Fruit fly (Drosophila melanogaster) whole organism, embryonic: ENCODE data around the gene Pif1.

Source experiments
- Adf1 ChIP-seq: fragments of 200-800 bp; sonication (Bioruptor generic); IDR thresholded peaks from 2 replicates; pipeline ENCODE4 v1.3.6; 2022; ENCODE audit warnings: missing biosample characterization, missing genetic modification characterization
- CG10267 ChIP-seq: fragments of 200-800 bp; sonication (Bioruptor generic); optimal IDR thresholded peaks from 2 replicates; lab custom pipeline; 2018; ENCODE audit warnings: missing biosample characterization, mild to moderate bottlenecking, missing genetic modification characterization, moderate library complexity
- CG14050 ChIP-seq: fragments of 200-800 bp; sonication (Bioruptor generic); IDR thresholded peaks from 3 replicates; pipeline ENCODE4 v1.3.6; 2022; ENCODE audit warnings: missing biosample characterization, missing genetic modification characterization
- CG1529 ChIP-seq: fragments of 200-800 bp; sonication (Bioruptor generic); optimal IDR thresholded peaks from 3 replicates; lab custom pipeline; 2018; ENCODE audit warnings: missing biosample characterization, missing genetic modification characterization
- CG15479 ChIP-seq: fragments of 200-800 bp; sonication (Bioruptor generic); optimal IDR thresholded peaks from 3 replicates; lab custom pipeline; 2019; ENCODE audit warnings: missing biosample characterization, mild to moderate bottlenecking, missing genetic modification characterization, moderate library complexity
- CG17186 ChIP-seq: fragments of 200-800 bp; sonication (Bioruptor generic); optimal IDR thresholded peaks from 3 replicates; lab custom pipeline; 2017; ENCODE audit warnings: missing biosample characterization, missing genetic modification reagents, missing genetic modification characterization
- CG17385 ChIP-seq: fragments of 200-800 bp; sonication (Bioruptor generic); optimal IDR thresholded peaks from 3 replicates; lab custom pipeline; 2018; ENCODE audit warnings: missing biosample characterization, mild to moderate bottlenecking, missing genetic modification characterization
- CG2202 ChIP-seq: fragments of 200-800 bp; sonication (Bioruptor generic); optimal IDR thresholded peaks from 2 replicates; lab custom pipeline; 2018; ENCODE audit warnings: missing biosample characterization, mild to moderate bottlenecking, missing genetic modification characterization
- CG3163 ChIP-seq: fragments of 200-800 bp; sonication (Bioruptor generic); optimal IDR thresholded peaks from 3 replicates; lab custom pipeline; 2016; ENCODE audit warnings: missing biosample characterization, missing genetic modification characterization
- CG32767 ChIP-seq: fragments of 200-800 bp; sonication (Bioruptor generic); IDR thresholded peaks from 2 replicates; pipeline ENCODE4 v1.3.6; 2022; ENCODE audit warnings: missing biosample characterization, missing genetic modification characterization
- CG6689 ChIP-seq: fragments of 200-800 bp; sonication (Bioruptor generic); IDR thresholded peaks from 2 replicates; pipeline ENCODE4 v1.3.6; 2022; ENCODE audit warnings: missing biosample characterization, missing genetic modification characterization
- CG8388 ChIP-seq: fragments of 200-800 bp; sonication (Bioruptor generic); optimal IDR thresholded peaks from 2 replicates; lab custom pipeline; 2019; ENCODE audit warnings: missing biosample characterization, mild to moderate bottlenecking, missing genetic modification characterization, moderate library complexity
- CG8944 ChIP-seq: fragments of 200-800 bp; sonication (Bioruptor generic); optimal IDR thresholded peaks from 3 replicates; lab custom pipeline; 2016; ENCODE audit warnings: missing biosample characterization, missing genetic modification characterization
- CG9215 ChIP-seq: fragments of 200-800 bp; sonication (Bioruptor generic); IDR thresholded peaks from 2 replicates; pipeline ENCODE4 v1.3.6; 2022; ENCODE audit warnings: missing biosample characterization, missing genetic modification characterization
- CG9727 ChIP-seq: fragments of 200-800 bp; sonication (Bioruptor generic); optimal IDR thresholded peaks from 3 replicates; lab custom pipeline; 2017; ENCODE audit warnings: missing biosample characterization, mild to moderate bottlenecking, missing genetic modification characterization
- D19A ChIP-seq: fragments of 200-800 bp; optimal IDR thresholded peaks from 3 replicates; lab custom pipeline; 2019; ENCODE audit warnings: missing biosample characterization, mild to moderate bottlenecking, missing genetic modification characterization, moderate library complexity
- Dp ChIP-seq: fragments of 200-800 bp; sonication (Bioruptor generic); optimal IDR thresholded peaks from 2 replicates; lab custom pipeline; 2018; ENCODE audit warnings: missing biosample characterization, mild to moderate bottlenecking, missing genetic modification characterization, moderate library complexity
- Fer1 ChIP-seq: fragments of 200-800 bp; sonication (Bioruptor generic); optimal IDR thresholded peaks from 2 replicates; lab custom pipeline; 2017; ENCODE audit warnings: missing biosample characterization, mild to moderate bottlenecking, missing genetic modification characterization
- Fer3 ChIP-seq: fragments of 200-800 bp; sonication (Bioruptor generic); optimal IDR thresholded peaks from 2 replicates; lab custom pipeline; 2018; ENCODE audit warnings: missing biosample characterization, mild to moderate bottlenecking, missing genetic modification characterization, moderate library complexity
- GATAe ChIP-seq: fragments of 200-800 bp; sonication (Bioruptor generic); conservative IDR thresholded peaks from 2 replicates; pipeline ENCODE4 v1.3.6; 2022; ENCODE audit warnings: missing biosample characterization, missing genetic modification characterization
- H15 ChIP-seq: fragments of 200-800 bp; sonication (Bioruptor generic); IDR thresholded peaks from 3 replicates; pipeline ENCODE4 v1.3.6; 2022; ENCODE audit warnings: missing biosample characterization, missing genetic modification characterization
- HLHmδ ChIP-seq: fragments of 200-800 bp; sonication (Bioruptor generic); optimal IDR thresholded peaks from 2 replicates; lab custom pipeline; 2018; ENCODE audit warnings: missing biosample characterization, mild to moderate bottlenecking, missing genetic modification characterization, moderate library complexity
- Lhr ChIP-seq: fragments of 200-800 bp; sonication (Bioruptor generic); optimal IDR thresholded peaks from 3 replicates; lab custom pipeline; 2017; ENCODE audit warnings: mild to moderate bottlenecking, missing biosample characterization, missing genetic modification reagents, missing genetic modification characterization
- Med ChIP-seq: fragments of 200-800 bp; sonication (Bioruptor generic); peaks from one replicate; lab custom pipeline; 2016; ENCODE audit warnings: missing biosample characterization, missing genetic modification characterization, mild to moderate bottlenecking, inconsistent platforms, moderate library complexity
- NfI ChIP-seq: fragments of 200-800 bp; sonication (Bioruptor generic); optimal IDR thresholded peaks from 3 replicates; lab custom pipeline; 2018; ENCODE audit warnings: missing biosample characterization, mild to moderate bottlenecking, missing genetic modification characterization, moderate library complexity
- Ptx1 ChIP-seq: fragments of 200-800 bp; sonication (Bioruptor generic); IDR thresholded peaks from 2 replicates; pipeline ENCODE4 v1.3.6; 2022; ENCODE audit warnings: missing biosample characterization, missing genetic modification characterization
- Ravus ChIP-seq: fragments of 200-800 bp; sonication (Bioruptor generic); IDR thresholded peaks from 2 replicates; pipeline ENCODE4 v1.3.6; 2022; ENCODE audit warnings: missing biosample characterization, missing genetic modification characterization
- Scr ChIP-seq: fragments of 200-800 bp; sonication (Bioruptor generic); IDR thresholded peaks from 2 replicates; pipeline ENCODE4 v1.3.6; 2022; ENCODE audit warnings: missing biosample characterization, missing genetic modification characterization; ENCODE audit not compliant: partially characterized antibody
- Stat92E ChIP-seq, 3 experiments: fragments of >200 bp in 2 of 3; fragments of 200-800 bp in 1 of 3; sonication (Bioruptor generic) in 1 of 3; optimal IDR thresholded peaks; 2 replicates each; lab custom pipeline; 2017 to 2019; ENCODE audit warnings: missing biosample characterization in 3 of 3, missing genetic modification characterization in 3 of 3, mild to moderate bottlenecking in 1 of 3, moderate library complexity in 1 of 3
- bcd ChIP-seq: fragments of 200-800 bp; sonication (Bioruptor generic); optimal IDR thresholded peaks from 2 replicates; lab custom pipeline; 2017; ENCODE audit warnings: missing biosample characterization, mild to moderate bottlenecking, missing genetic modification characterization
- croc ChIP-seq: fragments of 200-800 bp; sonication (Bioruptor generic); conservative IDR thresholded peaks from 3 replicates; pipeline ENCODE4 v1.3.6; 2022; ENCODE audit warnings: missing biosample characterization, missing genetic modification characterization
- crol ChIP-seq: fragments of 200-800 bp; sonication (Bioruptor generic); IDR thresholded peaks from 2 replicates; pipeline ENCODE4 v1.3.6; 2022; ENCODE audit warnings: missing biosample characterization, missing genetic modification characterization
- disco-r ChIP-seq: fragments of 200-800 bp; sonication (Bioruptor generic); optimal IDR thresholded peaks from 2 replicates; lab custom pipeline; 2016; ENCODE audit warnings: missing biosample characterization, missing genetic modification characterization
- dmrt11E ChIP-seq: fragments of 200-800 bp; sonication (Bioruptor generic); optimal IDR thresholded peaks from 3 replicates; lab custom pipeline; 2018; ENCODE audit warnings: missing biosample characterization, mild to moderate bottlenecking, missing genetic modification characterization, moderate library complexity
- eyg ChIP-seq: fragments of 200-800 bp; sonication (Bioruptor generic); optimal IDR thresholded peaks from 3 replicates; lab custom pipeline; 2016; ENCODE audit warnings: missing biosample characterization, missing genetic modification characterization
- fd102C ChIP-seq: fragments of 200-800 bp; sonication (Bioruptor generic); optimal IDR thresholded peaks from 2 replicates; lab custom pipeline; 2018; ENCODE audit warnings: missing biosample characterization, mild to moderate bottlenecking, missing genetic modification characterization, moderate library complexity
- fd96Cb ChIP-seq: fragments of 200-800 bp; sonication (Bioruptor generic); optimal IDR thresholded peaks from 2 replicates; lab custom pipeline; 2018; ENCODE audit warnings: missing biosample characterization, mild to moderate bottlenecking, missing genetic modification characterization, moderate library complexity
- fu2 ChIP-seq: fragments of 200-800 bp; sonication (Bioruptor generic); optimal IDR thresholded peaks from 2 replicates; lab custom pipeline; 2016; ENCODE audit warnings: missing biosample characterization, missing genetic modification characterization
- gsb ChIP-seq: fragments of 200-800 bp; sonication (Bioruptor generic); IDR thresholded peaks from 2 replicates; pipeline ENCODE4 v1.3.6; 2022; ENCODE audit warnings: missing biosample characterization, missing genetic modification characterization
- gsb-n ChIP-seq: fragments of 200-800 bp; sonication (Bioruptor generic); optimal IDR thresholded peaks from 3 replicates; lab custom pipeline; 2018; ENCODE audit warnings: missing biosample characterization, mild to moderate bottlenecking, missing genetic modification characterization
- gt ChIP-seq: fragments of 200-800 bp; sonication (Bioruptor generic); IDR thresholded peaks from 2 replicates; pipeline ENCODE4 v1.3.6; 2022; ENCODE audit warnings: missing biosample characterization, missing genetic modification characterization
- ind ChIP-seq: fragments of 200-800 bp; sonication (Bioruptor generic); optimal IDR thresholded peaks from 3 replicates; lab custom pipeline; 2016; ENCODE audit warnings: missing biosample characterization, missing genetic modification characterization
- jigr1 ChIP-seq: fragments of 200-800 bp; sonication (Bioruptor generic); IDR thresholded peaks from 3 replicates; pipeline ENCODE4 v1.3.6; 2022; ENCODE audit warnings: missing biosample characterization, missing genetic modification characterization
- nau ChIP-seq: fragments of 200-800 bp; sonication (Bioruptor generic); optimal IDR thresholded peaks from 3 replicates; lab custom pipeline; 2017; ENCODE audit warnings: missing biosample characterization, mild to moderate bottlenecking, missing genetic modification characterization, missing genetic modification reagents
- nmo ChIP-seq: fragments of 200-800 bp; sonication (Bioruptor generic); optimal IDR thresholded peaks from 2 replicates; lab custom pipeline; 2018; ENCODE audit warnings: missing biosample characterization, mild to moderate bottlenecking, missing genetic modification characterization, moderate library complexity
- pzg ChIP-seq: fragments of 200-800 bp; sonication (Bioruptor generic); optimal IDR thresholded peaks from 3 replicates; lab custom pipeline; 2018; ENCODE audit warnings: missing biosample characterization, mild to moderate bottlenecking, missing genetic modification characterization, moderate library complexity
- schlank ChIP-seq: fragments of 200-800 bp; sonication (Bioruptor generic); optimal IDR thresholded peaks from 2 replicates; lab custom pipeline; 2018; ENCODE audit warnings: missing biosample characterization, mild to moderate bottlenecking, missing genetic modification characterization
- sd ChIP-seq: fragments of 200-800 bp; sonication (Bioruptor generic); optimal IDR thresholded peaks from 3 replicates; lab custom pipeline; 2018; ENCODE audit warnings: missing biosample characterization, mild to moderate bottlenecking, missing genetic modification characterization, moderate library complexity
- tx ChIP-seq: fragments of 200-800 bp; sonication (Bioruptor generic); optimal IDR thresholded peaks from 2 replicates; lab custom pipeline; 2016; ENCODE audit warnings: missing biosample characterization, missing genetic modification characterization
- wdn ChIP-seq: fragments of 200-800 bp; sonication (Bioruptor generic); IDR thresholded peaks from 2 replicates; pipeline ENCODE4 v1.3.6; 2022; ENCODE audit warnings: missing biosample characterization, missing genetic modification characterization

Pif1 gene

dm6 chr2L:3477057-3477755 lies 7.4 kb upstream of the Pif1 start (continued):
- TF ChIP-seq D19A (tag; lab: Kevin White, UChicago) (peak; percentile 6), CG2202 (tag; lab: Kevin White, UChicago) (no peak), eyg (GFP tag; lab: Kevin White, UChicago) (no peak), CG17186 (no peak), dmrt11E (tag; lab: Kevin White, UChicago) (no peak), sd (peak; percentile 38), ind (GFP tag; lab: Kevin White, UChicago) (peak; percentile 15), CG8944 (GFP tag; lab: Kevin White, UChicago) (peak; percentile 19), Ravus (no peak), GATAe (no peak), Fer3 (no peak), CG14050 (GFP tag; lab: Robert Waterston, UW) (no peak), schlank (tag; lab: Kevin White, UChicago) (peak; percentile 43), CG6689 (GFP tag; lab: Robert Waterston, UW) (no peak), bcd (GFP tag; lab: Kevin White, UChicago) (peak; percentile 42), CG15479 (GFP tag; lab: Kevin White, UChicago) (no peak), CG32767 (no peak; the same call in 1 of the 2 replicates), Dp (GFP tag; lab: Kevin White, UChicago) (no peak), Adf1 (no peak), fu2 (GFP tag; lab: Kevin White, UChicago) (no peak), CG10267 (tag; lab: Kevin White, UChicago) (peak; percentile 10), H15 (GFP tag; lab: Robert Waterston, UW) (no peak), Scr (GFP tag; lab: Robert Waterston, UW) (0 out of 2 replicates have a peak, but pooled peaks have one; percentile 19), CG1529 (GFP tag; lab: Kevin White, UChicago) (no peak), disco-r (GFP tag; lab: Kevin White, UChicago) (peak; percentile 25), HLHmδ (GFP tag; lab: Kevin White, UChicago) (no peak), croc (GFP tag; lab: Robert Waterston, UW) (no peak), fd102C (GFP tag; lab: Kevin White, UChicago) (no peak), tx (GFP tag; lab: Kevin White, UChicago) (peak; percentile 37), CG9215 (peak; percentile 27; the same call in 1 of the 2 replicates), Ptx1 (GFP tag; lab: Robert Waterston, UW) (peak; percentile 45), Fer1 (GFP tag; lab: Kevin White, UChicago) (no peak), nmo (GFP tag; lab: Kevin White, UChicago) (peak; percentile 46), nau (no peak), CG8388 (GFP tag; lab: Kevin White, UChicago) (peak; percentile 15), pzg (GFP tag; lab: Kevin White, UChicago) (no peak), jigr1 (no peak), Lhr (GFP tag; lab: Kevin White, UChicago) (no peak), gt (GFP tag; lab: Robert Waterston, UW) (no peak), CG9727 (GFP tag; lab: Kevin White, UChicago) (peak; percentile 58), gsb (no peak), CG17385 (GFP tag; lab: Kevin White, UChicago) (peak; percentile 39), Med (GFP tag; lab: Kevin White, UChicago) (peak; percentile 72), fd96Cb (peak; percentile 19), NfI (peak; percentile 58), Stat92E (GFP tag; optimal IDR thresholded peaks at IDR 0.05; lab: Kevin White, UChicago) (no peak), gsb-n (tag; lab: Kevin White, UChicago) (no peak), wdn (GFP tag; lab: Robert Waterston, UW) (no peak), CG3163 (GFP tag; lab: Kevin White, UChicago) (peak; percentile 5), crol (GFP tag; lab: Robert Waterston, UW) (peak; percentile 7; the same call in 1 of the 2 replicates)
